Fruit fly (Drosophila melanogaster) whole organism, adult: Measurements from ENCODE around the gene Moca-cyp.

ENCODE experiments used
- CG14711 ChIP-seq: fragments of 200-800 bp; sonication (Bioruptor generic); optimal IDR thresholded peaks from 2 replicates; lab custom pipeline; 2018; ENCODE audit warnings: missing biosample characterization, mild to moderate bottlenecking, missing genetic modification characterization, moderate library complexity
- CG1620 ChIP-seq: fragments of 200-800 bp; sonication (Bioruptor generic); optimal IDR thresholded peaks from 2 replicates; lab custom pipeline; 2016; ENCODE audit warnings: missing biosample characterization, missing genetic modification characterization
- CG33017 ChIP-seq: fragments of 200-800 bp; sonication (Bioruptor generic); optimal IDR thresholded peaks from 2 replicates; lab custom pipeline; 2018; ENCODE audit warnings: missing biosample characterization, mild to moderate bottlenecking, missing genetic modification characterization, moderate library complexity
- CG7101 ChIP-seq: fragments of 200-800 bp; sonication (Bioruptor generic); optimal IDR thresholded peaks from 2 replicates; lab custom pipeline; 2018; ENCODE audit warnings: missing biosample characterization, mild to moderate bottlenecking, missing genetic modification characterization, moderate library complexity
- Clk ChIP-seq: fragments of 200-800 bp; sonication (Bioruptor generic); optimal IDR thresholded peaks from 2 replicates; lab custom pipeline; 2017; ENCODE audit warnings: missing biosample characterization, missing genetic modification characterization
- bab1 ChIP-seq: fragments of 200-800 bp; sonication (Bioruptor generic); optimal IDR thresholded peaks from 3 replicates; lab custom pipeline; 2019; ENCODE audit warnings: missing biosample characterization, mild to moderate bottlenecking, missing genetic modification characterization, moderate library complexity
- cic ChIP-seq: fragments of 200-800 bp; sonication (Bioruptor generic); optimal IDR thresholded peaks from 2 replicates; lab custom pipeline; 2017; ENCODE audit warnings: missing biosample characterization, mild to moderate bottlenecking, missing genetic modification characterization, moderate library complexity
- cnc ChIP-seq, 2 experiments: fragments of >200 bp; optimal IDR thresholded peaks; 2 replicates each; lab custom pipeline; 2017
- kay ChIP-seq: fragments of 200-800 bp; sonication (Bioruptor generic); peaks from one replicate; lab custom pipeline; 2016; ENCODE audit warnings: missing biosample characterization, missing genetic modification characterization, borderline replicate concordance
- ovo ChIP-seq: fragments of 200-800 bp; sonication (Bioruptor generic); optimal IDR thresholded peaks from 2 replicates; lab custom pipeline; 2016; ENCODE audit warnings: missing biosample characterization, missing genetic modification characterization
- tj ChIP-seq: fragments of 200-800 bp; sonication (Bioruptor generic); optimal IDR thresholded peaks from 3 replicates; lab custom pipeline; 2017; ENCODE audit warnings: missing biosample characterization, mild to moderate bottlenecking, missing genetic modification characterization, moderate library complexity
- toe ChIP-seq: fragments of 200-800 bp; sonication (Bioruptor generic); optimal IDR thresholded peaks from 2 replicates; lab custom pipeline; 2016; ENCODE audit warnings: missing biosample characterization, missing genetic modification characterization

Gene Moca-cyp

DNA sequence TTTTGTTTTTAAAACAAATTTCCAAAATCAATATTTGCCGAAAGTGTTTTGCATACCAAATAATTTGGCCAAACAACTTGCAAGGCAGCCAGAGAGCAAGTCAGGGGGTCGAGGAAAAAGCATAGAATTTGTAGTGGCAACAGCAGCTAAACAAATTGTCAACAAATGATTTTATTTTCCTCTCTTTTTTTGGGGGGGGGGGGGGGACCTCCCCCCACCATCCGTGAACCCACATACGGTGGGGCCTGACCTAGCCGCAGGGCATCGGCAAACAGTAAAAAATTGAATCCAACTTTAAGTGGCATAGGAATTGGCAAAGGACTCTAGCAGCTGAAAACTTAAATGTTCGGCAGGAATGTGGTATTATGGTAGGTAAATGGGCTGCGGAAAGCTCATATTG lies 49.7 kb downstream of the Moca-cyp start:
- no peak for TF ChIP-seq tj (GFP tag; lab: Kevin White, UChicago)
- TF ChIP-seq CG7101: no peak
- no peak for TF ChIP-seq bab1 (GFP tag; lab: Kevin White, UChicago)
- no peak for TF ChIP-seq kay (GFP tag; lab: Kevin White, UChicago)
- TF ChIP-seq CG33017 (tag; lab: Kevin White, UChicago): no peak
- TF ChIP-seq ovo (GFP tag; lab: Kevin White, UChicago): no peak
- TF ChIP-seq cnc (optimal IDR thresholded peaks at IDR 0.05; lab: Kevin White, UChicago): no peak
- no peak for TF ChIP-seq cic (GFP tag; lab: Kevin White, UChicago)
- no peak for TF ChIP-seq toe (GFP tag; lab: Kevin White, UChicago)
- TF ChIP-seq CG14711 (tag; lab: Kevin White, UChicago): no peak
- TF ChIP-seq Clk (GFP tag; lab: Kevin White, UChicago): no peak
- TF ChIP-seq CG1620 (GFP tag; lab: Kevin White, UChicago): no peak
